Worm (Caenorhabditis elegans) whole organism, L4/young adult: Measurements from ENCODE around the gene irld-12.
"Not testable (repeated sequence)": the region's sequence is repeated elsewhere in the genome, so short reads cannot be mapped to it uniquely, and the experiment has no call there.

ENCODE experiments used
- W03F9.2 ChIP-seq: fragments of 150-350 bp; optimal IDR thresholded peaks from 2 replicates; lab custom pipeline; 2014; ENCODE audit warnings: missing biosample characterization, missing genetic modification characterization
- dao-5 ChIP-seq: sonication (generic microtip); optimal IDR thresholded peaks from 2 replicates; lab custom pipeline; 2016; ENCODE audit warnings: missing genotype, missing genetic modification characterization, moderate library complexity, missing compliant biosample characterization
- him-1 ChIP-seq: sonication (generic microtip); optimal IDR thresholded peaks from 2 replicates; lab custom pipeline; 2016; ENCODE audit warnings: missing genotype, missing genetic modification reagents, missing genetic modification characterization, missing compliant biosample characterization

Gene irld-12

ce11 chrV:2983351-2983750, 37.9 kb downstream of the irld-12 start, which contains the start of gene srw-117:
TSS of gene srw-117 (minus strand) at chrV:2983451.
- TF ChIP-seq dao-5 (tag; lab: Kevin White, UChicago) = no peak
- no peak for TF ChIP-seq him-1
- TF ChIP-seq W03F9.2 (tag; lab: Kevin White, UChicago) = no peak

- no peak for TF ChIP-seq him-1
- TF ChIP-seq W03F9.2 (tag; lab: Kevin White, UChicago) = no peak
- no peak for TF ChIP-seq dao-5 (tag; lab: Kevin White, UChicago)
Observed at ce11 chrV:2979978-2980377, 41.2 kb downstream of the irld-12 start, which contains the start of gene srw-118. TSS of gene srw-118 (minus strand) at chrV:2980078.

- TF ChIP-seq dao-5 (tag; lab: Kevin White, UChicago) (no peak), W03F9.2 (tag; lab: Kevin White, UChicago) (no peak), him-1 (no peak)
Observed at ce11 chrV:2976287-2976686, 44.9 kb downstream of the irld-12 start, which contains the start of gene srw-124. TSS of gene srw-124 (plus strand) at chrV:2976587.

- TF ChIP-seq W03F9.2 (tag; lab: Kevin White, UChicago); him-1; dao-5 (tag; lab: Kevin White, UChicago): not testable (repeated sequence)
Observed at ce11 chrV:2975285-2975684, 45.9 kb downstream of the irld-12 start, which contains the start of gene srw-123. TSS of gene srw-123 (minus strand) at chrV:2975385.

ce11 chrV:2971307-2971999, 49.8 kb downstream of the irld-12 start, which contains the start of gene srw-129:
TSS of gene srw-129 (plus strand) at chrV:2971949.
- TF ChIP-seq him-1 (no peak), W03F9.2 (tag; lab: Kevin White, UChicago) (no peak), dao-5 (tag; lab: Kevin White, UChicago) (no peak)
